Fruit fly (Drosophila melanogaster) whole organism, pupa: ENCODE data around the gene CG43179.

ENCODE experiments used
- CG10348 ChIP-seq: fragments of 200-800 bp; sonication (Bioruptor generic); IDR thresholded peaks from 2 replicates; pipeline ENCODE4 v1.3.6; 2022; ENCODE audit warnings: missing biosample characterization, missing genetic modification characterization
- CG13204 ChIP-seq: fragments of 200-800 bp; sonication (Bioruptor generic); optimal IDR thresholded peaks from 2 replicates; lab custom pipeline; 2018; ENCODE audit warnings: missing biosample characterization, mild to moderate bottlenecking, missing genetic modification characterization, moderate library complexity
- CG32121 ChIP-seq: fragments of 200-800 bp; sonication (Bioruptor generic); IDR thresholded peaks from 2 replicates; pipeline ENCODE4 v1.3.6; 2022; ENCODE audit warnings: missing biosample characterization, missing genetic modification characterization
- CG8301 ChIP-seq: fragments of 200-800 bp; sonication (Bioruptor generic); optimal IDR thresholded peaks from 2 replicates; lab custom pipeline; 2018; ENCODE audit warnings: missing biosample characterization, mild to moderate bottlenecking, missing genetic modification characterization
- CG9948 ChIP-seq: fragments of 200-800 bp; sonication (Bioruptor generic); optimal IDR thresholded peaks from 2 replicates; lab custom pipeline; 2018; ENCODE audit warnings: missing biosample characterization, mild to moderate bottlenecking, missing genetic modification characterization, moderate library complexity
- EcR ChIP-seq: fragments of 200-800 bp; sonication (Bioruptor generic); optimal IDR thresholded peaks from 3 replicates; lab custom pipeline; 2019; ENCODE audit warnings: missing biosample characterization, missing genetic modification characterization, mild to moderate bottlenecking, moderate library complexity, missing genetic modification reagents
- Pif1A ChIP-seq: fragments of 200-800 bp; sonication (Bioruptor generic); optimal IDR thresholded peaks from 3 replicates; lab custom pipeline; 2016; ENCODE audit warnings: missing biosample characterization, missing genetic modification characterization
- fd96Ca ChIP-seq: fragments of 200-800 bp; sonication (Bioruptor generic); IDR thresholded peaks from 3 replicates; pipeline ENCODE4 v1.3.6; 2022; ENCODE audit warnings: missing biosample characterization, missing genetic modification characterization
- rn ChIP-seq: fragments of 200-800 bp; sonication (Bioruptor generic); IDR thresholded peaks from 2 replicates; pipeline ENCODE4 v1.3.6; 2022; ENCODE audit warnings: missing biosample characterization, missing genetic modification characterization

dm6 chr3R:14283754-14284421 is 28.0 kb downstream of the CG43179 start:
- TF ChIP-seq CG13204 (GFP tag; lab: Kevin White, UChicago) (peak; percentile 81), EcR (peak; percentile 3), CG8301 (peak; percentile 98), CG32121 (no peak), CG9948 (tag; lab: Kevin White, UChicago) (peak; percentile 97), Pif1A (GFP tag; lab: Kevin White, UChicago) (peak; percentile 93), fd96Ca (no peak), CG10348 (no peak), rn (GFP tag; lab: Robert Waterston, UW) (no peak)
